Worm (Caenorhabditis elegans) whole organism, mixed stage, embryonic: ENCODE measurements around the gene moma-1.

Source experiments
- ceh-39 ChIP-seq: fragments of 150-350 bp; optimal IDR thresholded peaks from 2 replicates; lab custom pipeline; 2014; ENCODE audit warnings: missing biosample characterization, missing genetic modification characterization
- elt-1 ChIP-seq: sonication (generic microtip); optimal IDR thresholded peaks from 2 replicates; lab custom pipeline; 2017; ENCODE audit warnings: missing genetic modification characterization, mild to moderate bottlenecking, missing compliant biosample characterization, antibody characterized with exemption, moderate library complexity, borderline replicate concordance; ENCODE audit not compliant: insufficient read depth
- lsy-2 ChIP-seq: fragments of 150-350 bp; optimal IDR thresholded peaks from 2 replicates; lab custom pipeline; 2014; ENCODE audit warnings: missing biosample characterization, missing genetic modification characterization
- nhr-12 ChIP-seq: fragments of 150-350 bp; optimal IDR thresholded peaks from 2 replicates; lab custom pipeline; 2014; ENCODE audit warnings: missing biosample characterization, missing genetic modification characterization
- nhr-237 ChIP-seq: fragments of 150-350 bp; optimal IDR thresholded peaks from 2 replicates; lab custom pipeline; 2014; ENCODE audit warnings: missing biosample characterization, missing genetic modification characterization
- sem-2 ChIP-seq: fragments of 200-800 bp; sonication (Bioruptor generic); optimal IDR thresholded peaks from 2 replicates; lab custom pipeline; 2018; ENCODE audit warnings: mild to moderate bottlenecking, missing genetic modification characterization, missing compliant biosample characterization
- sptf-1 ChIP-seq: sonication (generic microtip); optimal IDR thresholded peaks from 2 replicates; lab custom pipeline; 2017; ENCODE audit warnings: mild to moderate bottlenecking, missing genetic modification characterization, moderate library complexity, missing compliant biosample characterization
- unc-39 ChIP-seq: fragments of 150-350 bp; optimal IDR thresholded peaks from 2 replicates; lab custom pipeline; 2014; ENCODE audit warnings: missing biosample characterization, missing genetic modification characterization
- ztf-11 ChIP-seq: fragments of 150-350 bp; optimal IDR thresholded peaks from 2 replicates; lab custom pipeline; 2014; ENCODE audit warnings: missing biosample characterization, missing genetic modification characterization

DNA sequence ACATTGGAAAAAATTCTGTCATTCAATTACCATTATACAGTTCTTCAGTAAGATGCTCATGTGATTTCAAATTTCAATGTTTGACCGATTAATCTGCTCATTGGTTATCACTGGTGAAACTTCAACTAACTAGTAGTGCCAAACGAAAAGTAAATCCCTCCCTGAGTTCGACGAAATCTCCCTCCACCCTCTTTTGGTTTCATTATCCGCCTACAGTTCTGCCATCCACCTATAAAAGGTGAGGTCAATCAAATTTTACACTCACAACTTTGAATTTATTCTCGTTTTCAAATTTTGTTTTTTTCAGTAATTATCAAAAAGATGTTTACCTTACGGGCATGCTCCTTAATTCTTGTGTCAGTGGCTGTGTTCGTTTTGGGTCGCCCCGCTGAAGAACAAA is 9.6 kb downstream of the moma-1 start, which contains the start of gene far-8:
- TF ChIP-seq nhr-237 (tag; lab: Kevin White, UChicago) (no peak), ztf-11 (tag; lab: Kevin White, UChicago) (no peak), unc-39 (tag; lab: Kevin White, UChicago) (no peak), lsy-2 (tag; lab: Kevin White, UChicago) (no peak), ceh-39 (tag; lab: Kevin White, UChicago) (no peak), nhr-12 (tag; lab: Kevin White, UChicago) (no peak), sem-2 (no peak), elt-1 (tag; lab: Kevin White, UChicago) (no peak), sptf-1 (no peak)
